Worm (Caenorhabditis elegans) whole organism, young adult: ENCODE data around the gene nspg-14.

Experiments
- Y67H2A.10 ChIP-seq: fragments of 200-800 bp; sonication (Bioruptor generic); conservative IDR thresholded peaks from 2 replicates; pipeline ENCODE4 v1.3.6; 2022; ENCODE audit warnings: missing genetic modification reagents, missing genetic modification characterization, missing compliant biosample characterization
- ama-1 ChIP-seq, 3 experiments: fragments of 150-350 bp in 1 of 3; sonication (generic microtip) in 2 of 3; optimal IDR thresholded peaks; 2 replicates each; lab custom pipeline; 2014 to 2018; ENCODE audit warnings: missing biosample characterization in 2 of 3, missing genetic modification characterization in 2 of 3, missing genetic modification reagents in 2 of 3
- let-607 ChIP-seq, 2 experiments: fragments of 200-800 bp in 1 of 2; sonication (Bioruptor generic) in 1 of 2; sonication (generic microtip) in 1 of 2; optimal IDR thresholded peaks; 2 replicates each; lab custom pipeline; 2016 to 2018; ENCODE audit warnings: mild to moderate bottlenecking in 2 of 2, missing compliant biosample characterization in 2 of 2, missing genetic modification characterization in 2 of 2, moderate library complexity in 2 of 2, missing genotype in 1 of 2
- madf-3 ChIP-seq: fragments of 200-800 bp; sonication (Bioruptor generic); IDR thresholded peaks from 2 replicates; pipeline ENCODE4 v1.3.6; 2022; ENCODE audit warnings: missing genetic modification reagents, missing genetic modification characterization, missing compliant biosample characterization
- sdz-38 ChIP-seq: sonication (generic microtip); optimal IDR thresholded peaks from 2 replicates; lab custom pipeline; 2016; ENCODE audit warnings: missing genotype, missing genetic modification characterization, missing compliant biosample characterization
- ztf-22 ChIP-seq: fragments of 200-800 bp; sonication (Bioruptor generic); optimal IDR thresholded peaks from 2 replicates; lab custom pipeline; 2018; ENCODE audit warnings: mild to moderate bottlenecking, missing genetic modification characterization, moderate library complexity, missing compliant biosample characterization

DNA sequence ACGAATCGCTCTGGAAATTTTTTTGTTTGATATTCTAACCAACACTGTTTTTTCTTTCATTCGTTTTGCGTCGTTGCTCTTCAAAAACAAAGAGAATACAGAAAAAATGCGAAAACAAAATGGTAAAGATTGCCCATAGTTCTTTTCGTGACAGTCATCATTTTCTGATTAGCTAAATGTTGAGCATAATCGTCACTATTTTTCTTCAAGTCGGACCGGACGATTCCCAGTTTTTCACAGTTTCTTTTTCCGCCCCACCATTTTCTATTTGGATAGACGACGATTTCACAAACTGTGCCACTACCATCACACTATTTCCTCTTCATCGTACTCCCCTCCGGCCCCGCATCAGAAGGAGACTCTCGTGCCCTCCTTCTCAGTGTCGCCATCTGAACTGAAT, 10.7 kb downstream of the nspg-14 start:
- TF ChIP-seq sdz-38 (no peak), ztf-22 (no peak), let-607 (tag; optimal IDR thresholded peaks at IDR 0.05; lab: Kevin White, UChicago) (no peak), madf-3 (GFP tag; lab: Robert Waterston, UW) (no peak), Y67H2A.10 (GFP tag; lab: Robert Waterston, UW) (no peak), ama-1 (optimal IDR thresholded peaks at IDR 0.05; lab: Kevin White, UChicago) (no peak), ama-1 (GFP tag; optimal IDR thresholded peaks at IDR 0.05; lab: Kevin White, UChicago) (no peak)
